Worm (Caenorhabditis elegans): ENCODE results near the gene K07E8.7.

Gene K07E8.7

DNA sequence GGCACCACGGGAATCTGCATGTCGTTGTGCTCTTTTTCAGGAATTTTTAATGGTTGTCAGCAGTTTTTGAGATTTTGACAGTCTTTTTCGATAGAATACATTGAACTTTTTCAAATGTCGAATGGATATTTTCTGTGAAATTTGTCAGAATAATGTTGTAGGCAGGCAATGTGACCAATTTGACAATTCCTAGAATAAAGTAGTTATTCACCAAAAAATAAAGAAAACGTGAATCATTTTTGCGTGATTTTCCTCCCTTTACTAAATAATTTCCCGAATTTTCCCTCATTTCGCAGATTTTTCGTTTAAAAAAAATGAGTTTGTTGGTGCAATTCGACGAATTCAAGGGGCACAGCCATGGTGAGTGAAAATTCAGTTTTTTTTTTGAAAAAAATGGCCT, 41.4 kb downstream of the K07E8.7 start, which contains the start of gene W04H10.1:
TSS of gene W04H10.1 (plus strand) at position 301 of the 400 bp plus-strand sequence.
- no peak for TF ChIP-seq fkh-10 (GFP tag; optimal IDR thresholded peaks at IDR 0.05)
- TF ChIP-seq ZK546.5 (tag; optimal IDR thresholded peaks at IDR 0.05): no peak
- no peak for TF ChIP-seq elt-1 (tag; optimal IDR thresholded peaks at IDR 0.05)
- TF ChIP-seq lin-15B (tag; optimal IDR thresholded peaks at IDR 0.05): no peak
- TF ChIP-seq ceh-16 (tag; optimal IDR thresholded peaks at IDR 0.05): no peak
- TF ChIP-seq ceh-9 (tag; optimal IDR thresholded peaks at IDR 0.05): no peak
- no peak for TF ChIP-seq elt-3 (tag; optimal IDR thresholded peaks at IDR 0.05)
- TF ChIP-seq nhr-23 (tag; optimal IDR thresholded peaks at IDR 0.05): no peak
- no peak for TF ChIP-seq ztf-4 (tag; optimal IDR thresholded peaks at IDR 0.05)
- no peak for TF ChIP-seq unc-39 (tag; optimal IDR thresholded peaks at IDR 0.05)

DNA sequence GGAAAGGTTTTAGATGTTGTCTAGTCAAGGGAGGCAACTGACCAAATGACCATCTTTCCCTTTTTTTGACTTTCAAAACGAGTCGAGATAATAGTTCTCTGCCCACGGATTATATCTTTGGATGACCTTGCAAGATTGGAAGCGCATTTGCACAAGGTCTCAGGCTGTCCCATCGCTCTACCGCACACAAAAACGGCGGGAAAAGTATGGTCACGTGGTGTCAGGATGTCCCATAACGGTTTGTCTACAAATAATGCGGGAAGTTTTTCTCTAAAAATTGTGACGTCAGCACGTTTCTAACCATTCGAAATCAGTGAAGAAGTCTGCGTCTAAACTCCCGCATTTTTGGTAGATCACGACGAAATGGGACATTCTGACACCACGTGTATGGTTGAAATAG, 41.8 kb downstream of the K07E8.7 start, which contains the start of gene W04H10.6:
TSS of gene W04H10.6 (minus strand) at position 101 of the 400 bp plus-strand sequence.
- TF ChIP-seq nhr-25 (tag; optimal IDR thresholded peaks at IDR 0.05) (peak; percentile 22), eor-1 (tag; optimal IDR thresholded peaks at IDR 0.05) (no peak), nhr-67 (tag; optimal IDR thresholded peaks at IDR 0.05) (no peak)

DNA sequence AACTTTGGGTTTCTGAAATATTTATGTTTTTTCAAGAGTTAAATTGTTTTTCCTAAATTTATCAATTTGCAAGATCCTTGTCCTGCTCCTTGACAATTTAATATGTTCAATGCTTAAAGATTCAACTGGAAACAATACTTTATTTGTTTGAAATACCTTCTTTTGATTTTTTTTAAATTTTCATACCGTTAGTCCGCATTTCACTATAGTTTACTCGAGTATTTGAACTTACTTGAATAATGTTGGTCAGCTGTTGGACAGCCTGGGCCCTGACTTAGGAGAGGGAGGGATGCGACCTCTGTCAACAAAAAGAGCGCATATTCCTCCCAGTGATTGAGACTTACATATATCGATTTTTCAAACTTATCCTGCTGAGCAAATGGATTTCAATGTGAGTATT, 44.1 kb downstream of the K07E8.7 start, which contains the start of gene W04H10.5:
TSS of gene W04H10.5 (plus strand) at position 301 of the 400 bp plus-strand sequence.
- TF ChIP-seq egl-27 (tag; optimal IDR thresholded peaks at IDR 0.05) (no peak), ceh-16 (tag; optimal IDR thresholded peaks at IDR 0.05) (no peak), sea-2 (GFP tag; optimal IDR thresholded peaks at IDR 0.05) (no peak), R02D3.7 (tag; optimal IDR thresholded peaks at IDR 0.05) (no peak), unc-62 (GFP tag; optimal IDR thresholded peaks at IDR 0.05) (no peak), lin-15B (tag; optimal IDR thresholded peaks at IDR 0.05) (no peak), ceh-28 (tag; optimal IDR thresholded peaks at IDR 0.05) (no peak), aly-2 (tag; optimal IDR thresholded peaks at IDR 0.05) (no peak), ztf-4 (tag; optimal IDR thresholded peaks at IDR 0.05) (no peak)

DNA sequence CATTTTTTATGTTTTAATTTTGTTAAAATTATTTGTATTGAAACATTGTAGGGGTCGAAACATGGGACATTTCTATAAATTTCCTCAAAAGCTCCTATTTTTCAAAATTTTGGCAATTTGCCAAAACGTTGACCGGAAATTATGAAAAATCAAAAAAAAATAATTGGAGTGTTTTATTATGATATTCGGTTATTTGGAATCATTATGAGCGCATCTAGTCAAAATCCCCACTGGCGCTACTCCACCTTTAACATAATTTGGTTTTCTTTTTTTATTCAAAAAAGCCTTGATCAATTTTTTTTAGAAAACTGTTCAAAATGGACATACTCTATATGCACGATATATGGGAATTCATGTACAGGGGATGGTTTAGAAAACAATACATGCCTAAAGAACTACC, 44.9 kb downstream of the K07E8.7 start, which contains the start of gene W04H10.2:
TSS of gene W04H10.2 (plus strand) at position 301 of the 400 bp plus-strand sequence.
- TF ChIP-seq zag-1 (tag; optimal IDR thresholded peaks at IDR 0.05) (no peak), nhr-67 (tag; optimal IDR thresholded peaks at IDR 0.05) (no peak), nhr-25 (tag; optimal IDR thresholded peaks at IDR 0.05) (no peak), skn-1 (tag; optimal IDR thresholded peaks at IDR 0.05) (no peak), nhr-28 (tag; optimal IDR thresholded peaks at IDR 0.05) (no peak), elt-2 (tag; optimal IDR thresholded peaks at IDR 0.05) (no peak), nhr-11 (tag; optimal IDR thresholded peaks at IDR 0.05) (no peak), ceh-82 (tag; optimal IDR thresholded peaks at IDR 0.05) (no peak), nfya-1 (tag; optimal IDR thresholded peaks at IDR 0.05; ENCODE audit: insufficient read depth) (no peak)

DNA sequence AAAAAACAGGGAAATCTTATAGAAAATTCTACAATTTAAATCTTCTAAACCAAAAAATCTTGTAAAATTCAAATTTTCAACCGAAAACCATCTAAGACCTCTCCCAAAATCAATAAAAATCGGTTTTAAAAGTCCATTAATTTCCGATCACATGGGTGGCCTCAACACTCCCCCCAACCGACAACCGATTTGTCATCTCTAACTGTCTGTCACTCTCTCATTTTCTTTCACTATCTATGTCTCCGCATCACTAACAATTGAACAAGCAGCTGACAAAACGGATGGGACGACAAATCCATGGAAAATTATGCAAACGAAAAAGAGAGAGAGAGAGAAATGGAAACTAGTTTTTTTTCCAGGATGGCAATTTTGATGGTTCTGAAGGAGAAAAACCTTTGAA, 47.2 kb downstream of the K07E8.7 start:
- TF ChIP-seq skn-1 (tag; optimal IDR thresholded peaks at IDR 0.05) (peak; percentile 28), ama-1 (optimal IDR thresholded peaks at IDR 0.05) (no peak), pha-4 (tag; optimal IDR thresholded peaks at IDR 0.05) (peak; percentile 34), aly-2 (tag; optimal IDR thresholded peaks at IDR 0.05) (no peak), sea-2 (GFP tag; optimal IDR thresholded peaks at IDR 0.05) (no peak), egl-27 (tag; optimal IDR thresholded peaks at IDR 0.05) (no peak), snpc-4 (tag; optimal IDR thresholded peaks at IDR 0.05) (peak; percentile 92), nhr-12 (tag; optimal IDR thresholded peaks at IDR 0.05) (no peak), zag-1 (tag; optimal IDR thresholded peaks at IDR 0.05) (no peak), ztf-11 (tag; optimal IDR thresholded peaks at IDR 0.05) (no peak), nhr-11 (tag; optimal IDR thresholded peaks at IDR 0.05) (no peak), nhr-43 (tag; optimal IDR thresholded peaks at IDR 0.05; ENCODE audit: poor library complexity, severe bottlenecking) (no peak), lsy-12 (tag; optimal IDR thresholded peaks at IDR 0.05) (no peak), nhr-28 (tag; optimal IDR thresholded peaks at IDR 0.05) (no peak), hmg-11 (tag; optimal IDR thresholded peaks at IDR 0.05) (peak; percentile 74), fos-1 (tag; optimal IDR thresholded peaks at IDR 0.05) (no peak), fkh-10 (GFP tag; optimal IDR thresholded peaks at IDR 0.05) (no peak), nhr-23 (tag; optimal IDR thresholded peaks at IDR 0.05) (peak; percentile 65), unc-39 (tag; optimal IDR thresholded peaks at IDR 0.05) (no peak), ceh-16 (tag; optimal IDR thresholded peaks at IDR 0.05) (no peak), nhr-25 (tag; optimal IDR thresholded peaks at IDR 0.05) (peak; percentile 23), lin-15B (tag; optimal IDR thresholded peaks at IDR 0.05) (peak; percentile 17), nhr-67 (tag; optimal IDR thresholded peaks at IDR 0.05) (no peak), ceh-82 (tag; optimal IDR thresholded peaks at IDR 0.05) (no peak), ztf-4 (tag; optimal IDR thresholded peaks at IDR 0.05) (no peak), nfya-1 (tag; optimal IDR thresholded peaks at IDR 0.05; ENCODE audit: insufficient read depth) (peak; percentile 65), tbx-2 (tag; optimal IDR thresholded peaks at IDR 0.05) (no peak), ceh-9 (tag; optimal IDR thresholded peaks at IDR 0.05) (no peak), ZK546.5 (tag; optimal IDR thresholded peaks at IDR 0.05) (no peak), mdl-1 (tag; optimal IDR thresholded peaks at IDR 0.05) (no peak), jun-1 (tag; optimal IDR thresholded peaks at IDR 0.05) (no peak), ceh-28 (tag; optimal IDR thresholded peaks at IDR 0.05) (peak; percentile 19), nhr-77 (tag; optimal IDR thresholded peaks at IDR 0.05) (no peak), fkh-2 (tag; optimal IDR thresholded peaks at IDR 0.05) (no peak), egl-5 (tag; optimal IDR thresholded peaks at IDR 0.05) (peak; percentile 20), lin-39 (tag; optimal IDR thresholded peaks at IDR 0.05) (peak; percentile 94), nhr-237 (tag; optimal IDR thresholded peaks at IDR 0.05) (no peak)
